Worm (Caenorhabditis elegans) whole organism, late embryonic: ENCODE measurements around the gene R144.11.

Experiments
- C08G9.2 ChIP-seq: sonication (generic microtip); optimal IDR thresholded peaks from 2 replicates; lab custom pipeline; 2016; ENCODE audit warnings: mild to moderate bottlenecking, missing genetic modification characterization, moderate library complexity, missing compliant biosample characterization
- C38D4.7 ChIP-seq: fragments of 200-800 bp; sonication (Bioruptor generic); optimal IDR thresholded peaks from 2 replicates; lab custom pipeline; 2018; ENCODE audit warnings: mild to moderate bottlenecking, missing genetic modification characterization, moderate library complexity, missing compliant biosample characterization
- F13H6.1 ChIP-seq: sonication (generic microtip); optimal IDR thresholded peaks from 2 replicates; lab custom pipeline; 2016; ENCODE audit warnings: missing genetic modification characterization, missing compliant biosample characterization
- T23F11.4 ChIP-seq: fragments of 200-800 bp; sonication (Bioruptor generic); optimal IDR thresholded peaks from 2 replicates; lab custom pipeline; 2018; ENCODE audit warnings: mild to moderate bottlenecking, missing genetic modification characterization, missing compliant biosample characterization
- Y22D7AL.16 ChIP-seq: sonication (generic microtip); optimal IDR thresholded peaks from 2 replicates; lab custom pipeline; 2016; ENCODE audit warnings: missing genetic modification characterization, missing compliant biosample characterization
- ama-1 ChIP-seq: fragments of 150-350 bp; optimal IDR thresholded peaks from 2 replicates; lab custom pipeline; 2014
- ceh-14 ChIP-seq: sonication (generic microtip); optimal IDR thresholded peaks from 2 replicates; lab custom pipeline; 2016; ENCODE audit warnings: missing genotype, missing genetic modification characterization, missing compliant biosample characterization
- ceh-18 ChIP-seq: sonication (generic microtip); optimal IDR thresholded peaks from 2 replicates; lab custom pipeline; 2016; ENCODE audit warnings: missing genetic modification characterization, missing compliant biosample characterization
- ceh-19 ChIP-seq: fragments of 200-800 bp; sonication (Bioruptor generic); optimal IDR thresholded peaks from 2 replicates; lab custom pipeline; 2018; ENCODE audit warnings: mild to moderate bottlenecking, missing genetic modification characterization, missing compliant biosample characterization
- ceh-2 ChIP-seq: sonication (generic microtip); optimal IDR thresholded peaks from 2 replicates; lab custom pipeline; 2016; ENCODE audit warnings: missing genotype, missing genetic modification characterization, missing compliant biosample characterization
- ceh-22 ChIP-seq: sonication (generic microtip); optimal IDR thresholded peaks from 2 replicates; lab custom pipeline; 2017; ENCODE audit warnings: missing biosample characterization, missing genetic modification characterization
- ceh-30 ChIP-seq: fragments of 150-350 bp; optimal IDR thresholded peaks from 2 replicates; lab custom pipeline; 2014; ENCODE audit warnings: missing biosample characterization, missing genetic modification characterization
- ceh-31 ChIP-seq: sonication (generic microtip); optimal IDR thresholded peaks from 2 replicates; lab custom pipeline; 2016; ENCODE audit warnings: missing genetic modification characterization, missing compliant biosample characterization
- ceh-34 ChIP-seq: sonication (generic microtip); optimal IDR thresholded peaks from 2 replicates; lab custom pipeline; 2016; ENCODE audit warnings: mild to moderate bottlenecking, missing genetic modification characterization, missing compliant biosample characterization
- ceh-45 ChIP-seq: fragments of 200-800 bp; sonication (Bioruptor generic); IDR thresholded peaks from 2 replicates; pipeline ENCODE4 v1.3.6; 2022; ENCODE audit warnings: missing genetic modification reagents, missing genetic modification characterization, missing compliant biosample characterization
- ceh-6 ChIP-seq: fragments of 200-800 bp; sonication (Bioruptor generic); optimal IDR thresholded peaks from 2 replicates; lab custom pipeline; 2018; ENCODE audit warnings: mild to moderate bottlenecking, missing genetic modification characterization, missing compliant biosample characterization
- ceh-9 ChIP-seq: sonication (generic microtip); optimal IDR thresholded peaks from 2 replicates; lab custom pipeline; 2016; ENCODE audit warnings: mild to moderate bottlenecking, missing genetic modification characterization, inconsistent platforms, missing compliant biosample characterization
- che-1 ChIP-seq: sonication (generic microtip); optimal IDR thresholded peaks from 2 replicates; lab custom pipeline; 2016; ENCODE audit warnings: mild to moderate bottlenecking, missing genetic modification characterization, missing compliant biosample characterization
- dve-1 ChIP-seq: sonication (generic microtip); optimal IDR thresholded peaks from 2 replicates; lab custom pipeline; 2017; ENCODE audit warnings: antibody characterized with exemption, mild to moderate bottlenecking, missing genetic modification characterization, missing compliant biosample characterization
- ets-4 ChIP-seq: sonication (generic microtip); optimal IDR thresholded peaks from 2 replicates; lab custom pipeline; 2016; ENCODE audit warnings: missing genetic modification characterization, missing compliant biosample characterization
- eyg-1 ChIP-seq: sonication (generic microtip); optimal IDR thresholded peaks from 2 replicates; lab custom pipeline; 2016; ENCODE audit warnings: missing genotype, missing genetic modification characterization, missing compliant biosample characterization
- fax-1 ChIP-seq: sonication (generic microtip); optimal IDR thresholded peaks from 2 replicates; lab custom pipeline; 2016; ENCODE audit warnings: missing genotype, missing genetic modification characterization, missing compliant biosample characterization
- fkh-10 ChIP-seq: fragments of 150-350 bp; optimal IDR thresholded peaks from 2 replicates; lab custom pipeline; 2014; ENCODE audit warnings: missing biosample characterization, missing genetic modification reagents, missing genetic modification characterization
- fkh-6 ChIP-seq: sonication (generic microtip); optimal IDR thresholded peaks from 2 replicates; lab custom pipeline; 2016; ENCODE audit warnings: missing genetic modification characterization, missing compliant biosample characterization
- gmeb-2 ChIP-seq: sonication (generic microtip); optimal IDR thresholded peaks from 2 replicates; lab custom pipeline; 2016; ENCODE audit warnings: missing genetic modification characterization, inconsistent platforms, missing compliant biosample characterization
- hlh-13 ChIP-seq: fragments of 200-800 bp; sonication (Bioruptor generic); optimal IDR thresholded peaks from 2 replicates; lab custom pipeline; 2018; ENCODE audit warnings: mild to moderate bottlenecking, missing genetic modification characterization, missing compliant biosample characterization
- hlh-30 ChIP-seq: sonication (generic microtip); optimal IDR thresholded peaks from 2 replicates; lab custom pipeline; 2017; ENCODE audit warnings: antibody characterized with exemption, missing genetic modification characterization, missing compliant biosample characterization; ENCODE audit not compliant: insufficient read depth
- hlh-6 ChIP-seq: sonication (generic microtip); optimal IDR thresholded peaks from 2 replicates; lab custom pipeline; 2016; ENCODE audit warnings: missing genotype, missing genetic modification characterization, missing compliant biosample characterization
- hlh-8 ChIP-seq: sonication (generic microtip); optimal IDR thresholded peaks from 2 replicates; lab custom pipeline; 2016; ENCODE audit warnings: missing genotype, missing genetic modification characterization, missing compliant biosample characterization
- lim-6 ChIP-seq: sonication (generic microtip); optimal IDR thresholded peaks from 2 replicates; lab custom pipeline; 2016; ENCODE audit warnings: missing genetic modification characterization, missing compliant biosample characterization
- lin-11 ChIP-seq: fragments of 200-800 bp; sonication (Bioruptor generic); optimal IDR thresholded peaks from 2 replicates; lab custom pipeline; 2018; ENCODE audit warnings: mild to moderate bottlenecking, missing genetic modification characterization, missing compliant biosample characterization
- mec-3 ChIP-seq: sonication (generic microtip); optimal IDR thresholded peaks from 2 replicates; lab custom pipeline; 2016; ENCODE audit warnings: borderline replicate concordance, missing genetic modification characterization, missing compliant biosample characterization
- nhr-11 ChIP-seq: fragments of 150-350 bp; optimal IDR thresholded peaks from 2 replicates; lab custom pipeline; 2014; ENCODE audit warnings: missing biosample characterization, missing genetic modification characterization
- nhr-232 ChIP-seq: sonication (generic microtip); optimal IDR thresholded peaks from 2 replicates; lab custom pipeline; 2016; ENCODE audit warnings: missing genetic modification characterization, missing compliant biosample characterization
- pag-3 ChIP-seq: sonication (generic microtip); optimal IDR thresholded peaks from 2 replicates; lab custom pipeline; 2016; ENCODE audit warnings: missing compliant biosample characterization, missing genetic modification characterization, borderline replicate concordance
- pax-1 ChIP-seq: fragments of 150-350 bp; optimal IDR thresholded peaks from 2 replicates; lab custom pipeline; 2014; ENCODE audit warnings: missing biosample characterization, missing genetic modification characterization
- pha-2 ChIP-seq: sonication (generic microtip); optimal IDR thresholded peaks from 2 replicates; lab custom pipeline; 2017; ENCODE audit warnings: mild to moderate bottlenecking, missing genetic modification characterization, missing compliant biosample characterization
- pha-4 ChIP-seq: fragments of 150-350 bp; optimal IDR thresholded peaks from 2 replicates; lab custom pipeline; 2018; ENCODE audit warnings: missing biosample characterization, missing genetic modification reagents, missing genetic modification characterization
- pqm-1 ChIP-seq: sonication (generic microtip); optimal IDR thresholded peaks from 2 replicates; lab custom pipeline; 2016; ENCODE audit warnings: missing genetic modification characterization, missing compliant biosample characterization
- pros-1 ChIP-seq: fragments of 150-350 bp; optimal IDR thresholded peaks from 2 replicates; lab custom pipeline; 2014; ENCODE audit warnings: missing biosample characterization, missing genetic modification reagents, missing genetic modification characterization
- ref-2 ChIP-seq: sonication (generic microtip); optimal IDR thresholded peaks from 2 replicates; lab custom pipeline; 2016; ENCODE audit warnings: missing genetic modification characterization, missing compliant biosample characterization
- sdc-2 ChIP-seq: sonication (generic microtip); optimal IDR thresholded peaks from 2 replicates; lab custom pipeline; 2016; ENCODE audit warnings: missing genotype, missing genetic modification characterization, missing compliant biosample characterization
- sox-2 ChIP-seq: fragments of 200-800 bp; sonication (Bioruptor generic); IDR thresholded peaks from 2 replicates; pipeline ENCODE4 v1.3.6; 2022; ENCODE audit warnings: missing genetic modification reagents, missing genetic modification characterization, missing compliant biosample characterization
- sox-4 ChIP-seq: sonication (generic microtip); optimal IDR thresholded peaks from 2 replicates; lab custom pipeline; 2017; ENCODE audit warnings: mild to moderate bottlenecking, missing genetic modification characterization, inconsistent platforms, missing compliant biosample characterization
- tbx-2 ChIP-seq: sonication (generic microtip); optimal IDR thresholded peaks from 2 replicates; lab custom pipeline; 2016; ENCODE audit warnings: missing genetic modification characterization, missing compliant biosample characterization
- ttx-3 ChIP-seq: sonication (generic microtip); optimal IDR thresholded peaks from 2 replicates; lab custom pipeline; 2016; ENCODE audit warnings: missing genetic modification reagents, missing genetic modification characterization, missing compliant biosample characterization
- unc-3 ChIP-seq, 2 experiments: fragments of 200-800 bp in 1 of 2; sonication (Bioruptor generic) in 1 of 2; sonication (generic microtip) in 1 of 2; conservative IDR thresholded peaks in 1 of 2; optimal IDR thresholded peaks in 1 of 2; 2 replicates each; pipeline versions ENCODE4 v1.3.6 to Lab custom; 2016 to 2022; ENCODE audit warnings: missing compliant biosample characterization in 2 of 2, missing genetic modification characterization in 2 of 2, missing genetic modification reagents in 1 of 2
- ztf-16 ChIP-seq: sonication (generic microtip); optimal IDR thresholded peaks from 2 replicates; lab custom pipeline; 2017; ENCODE audit warnings: missing genetic modification characterization, missing compliant biosample characterization

R144.11 gene

ce11 chrIII:5020924-5021323, 12.3 kb upstream of the R144.11 start, which contains the start of gene mdt-11:
Gene mdt-11, plus strand, starts transcription at chrIII:5021224.
- TF ChIP-seq ceh-18 (tag; lab: Kevin White, UChicago) (no peak), fkh-10 (GFP tag; lab: Kevin White, UChicago) (no peak), hlh-8 (no peak), ceh-30 (tag; lab: Kevin White, UChicago) (no peak), C38D4.7 (GFP tag; lab: Kevin White, UChicago) (no peak), lim-6 (tag; lab: Kevin White, UChicago) (no peak), unc-3 (GFP tag; conservative IDR thresholded peaks at IDR 0.05; lab: Robert Waterston, UW) (no peak), unc-3 (tag; optimal IDR thresholded peaks at IDR 0.05; lab: Kevin White, UChicago) (no peak), ztf-16 (tag; lab: Kevin White, UChicago) (no peak), tbx-2 (no peak), pha-2 (tag; lab: Kevin White, UChicago) (no peak), hlh-30 (tag; lab: Kevin White, UChicago) (no peak)

ce11 chrIII:5018116-5018689, 9.6 kb upstream of the R144.11 start, which contains the start of gene wip-1:
Gene wip-1, plus strand, starts transcription at chrIII:5018639.
- peak; percentile 73 for TF ChIP-seq ceh-6
- no peak for TF ChIP-seq ceh-22 (tag; lab: Kevin White, UChicago)
- TF ChIP-seq ceh-30 (tag; lab: Kevin White, UChicago), result peak; percentile 77
- TF ChIP-seq pag-3 (tag; lab: Kevin White, UChicago), result no peak
- 0 out of 2 replicates have a peak, but pooled peaks have one; percentile 51 for TF ChIP-seq unc-3 (GFP tag; conservative IDR thresholded peaks at IDR 0.05; lab: Robert Waterston, UW)
- TF ChIP-seq unc-3 (tag; optimal IDR thresholded peaks at IDR 0.05; lab: Kevin White, UChicago), result peak; percentile 71
- peak; percentile 89 for TF ChIP-seq ceh-14 (tag; lab: Kevin White, UChicago)
- TF ChIP-seq ama-1 (lab: Kevin White, UChicago), result no peak
- TF ChIP-seq mec-3, result no peak
- peak; percentile 60 for TF ChIP-seq fkh-6
- TF ChIP-seq hlh-13 (GFP tag; lab: Kevin White, UChicago), result no peak
- no peak for TF ChIP-seq sox-2 (GFP tag; lab: Robert Waterston, UW)
- peak; percentile 37 for TF ChIP-seq gmeb-2 (tag; lab: Kevin White, UChicago)
- TF ChIP-seq C08G9.2 (tag; lab: Kevin White, UChicago), result peak; percentile 66
- TF ChIP-seq ceh-31 (tag; lab: Kevin White, UChicago), result peak; percentile 91
- TF ChIP-seq ceh-45 (GFP tag; lab: Robert Waterston, UW), result 0 out of 2 replicates have a peak, but pooled peaks have one; percentile 36
- TF ChIP-seq ceh-19, result peak; percentile 44
- TF ChIP-seq ref-2 (tag; lab: Kevin White, UChicago), result peak; percentile 88
- TF ChIP-seq hlh-8, result peak; percentile 49
- TF ChIP-seq sox-4 (tag; lab: Kevin White, UChicago), result peak; percentile 31
- peak; percentile 64 for TF ChIP-seq T23F11.4 (GFP tag; lab: Kevin White, UChicago)
- peak; percentile 58 for TF ChIP-seq fax-1 (tag; lab: Kevin White, UChicago)
- peak; percentile 87 for TF ChIP-seq hlh-30 (tag; lab: Kevin White, UChicago)
- no peak for TF ChIP-seq nhr-11 (tag; lab: Kevin White, UChicago)
- peak; percentile 80 for TF ChIP-seq F13H6.1 (tag; lab: Kevin White, UChicago)
- peak; percentile 94 for TF ChIP-seq ceh-34
- peak; percentile 38 for TF ChIP-seq pha-2 (tag; lab: Kevin White, UChicago)
- TF ChIP-seq ceh-18 (tag; lab: Kevin White, UChicago), result peak; percentile 96
- peak; percentile 17 for TF ChIP-seq Y22D7AL.16 (tag; lab: Kevin White, UChicago)
- peak; percentile 72 for TF ChIP-seq hlh-6 (tag; lab: Kevin White, UChicago)
- peak; percentile 56 for TF ChIP-seq che-1 (tag; lab: Kevin White, UChicago)
- TF ChIP-seq ceh-2 (tag; lab: Kevin White, UChicago), result peak; percentile 69
- TF ChIP-seq ttx-3 (tag; lab: Kevin White, UChicago), result peak; percentile 58
- no peak for TF ChIP-seq pha-4 (tag; lab: Kevin White, UChicago)
- TF ChIP-seq pqm-1, result peak; percentile 72
- TF ChIP-seq dve-1 (tag; lab: Kevin White, UChicago), result peak; percentile 96
- peak; percentile 59 for TF ChIP-seq nhr-232
- peak; percentile 79 for TF ChIP-seq sdc-2 (tag; lab: Kevin White, UChicago)
- peak; percentile 98 for TF ChIP-seq ets-4
- no peak for TF ChIP-seq pros-1 (tag; lab: Kevin White, UChicago)
- no peak for TF ChIP-seq lin-11 (tag; lab: Kevin White, UChicago)
- TF ChIP-seq ceh-9 (tag; lab: Kevin White, UChicago), result no peak
- TF ChIP-seq pax-1 (tag; lab: Kevin White, UChicago), result no peak
- peak; percentile 40 for TF ChIP-seq eyg-1 (tag; lab: Kevin White, UChicago)
- peak; percentile 30 for TF ChIP-seq C38D4.7 (GFP tag; lab: Kevin White, UChicago)
